Worm (Caenorhabditis elegans): Measurements from ENCODE around the gene tsp-2.

tsp-2 gene

ce11 chrIII:8227511-8227910 is 10.2 kb downstream of the tsp-2 start, which contains the start of gene fbxl-1:
fbxl-1 (plus strand) TSS chrIII:8227830.
- peak; percentile 65 for TF ChIP-seq ets-4 (GFP tag; optimal IDR thresholded peaks at IDR 0.05)
- TF ChIP-seq tbp1 (GFP tag; optimal IDR thresholded peaks at IDR 0.05) = peak; percentile 53
- peak; percentile 55 for TF ChIP-seq lin-54 (GFP tag; optimal IDR thresholded peaks at IDR 0.05)
- TF ChIP-seq tlf-1 (GFP tag; optimal IDR thresholded peaks at IDR 0.05) = peak; percentile 25
- peak; percentile 44; the same call in 1 of the 2 replicates for TF ChIP-seq Y67H2A.10 (GFP tag; conservative IDR thresholded peaks at IDR 0.05)
- peak; percentile 41 for TF ChIP-seq ZK185.1 (tag; optimal IDR thresholded peaks at IDR 0.05; ENCODE audit: poor library complexity, severe bottlenecking)
- TF ChIP-seq egrh-3 (GFP tag; IDR thresholded peaks at IDR 0.05) = peak; percentile 35; the same call in 1 of the 2 replicates
- TF ChIP-seq B0336.3 (GFP tag; IDR thresholded peaks at IDR 0.05) = no peak; the same call in none of the 2 replicates
- no peak for TF ChIP-seq F10E7.11 (tag; optimal IDR thresholded peaks at IDR 0.05)
- peak; percentile 93 for TF ChIP-seq attf-5 (GFP tag; optimal IDR thresholded peaks at IDR 0.05)
- peak; percentile 83 for TF ChIP-seq dox-1 (GFP tag; IDR thresholded peaks at IDR 0.05)
- peak; percentile 45 for TF ChIP-seq ztf-18 (tag; optimal IDR thresholded peaks at IDR 0.05)
- TF ChIP-seq snpc-4 (GFP tag; optimal IDR thresholded peaks at IDR 0.05) = no peak
- TF ChIP-seq snpc-4 (tag; optimal IDR thresholded peaks at IDR 0.05) = peak; percentile 19 to 56 (median 26)
- no peak for TF ChIP-seq ztf-6 (GFP tag; IDR thresholded peaks at IDR 0.05)
- TF ChIP-seq hmg-20 (GFP tag; IDR thresholded peaks at IDR 0.05) = 0 out of 2 replicates have a peak, but pooled peaks have one; percentile 32
- peak; percentile 29 for TF ChIP-seq F22D6.2 (tag; optimal IDR thresholded peaks at IDR 0.05)
- peak; percentile 57; the same call in 1 of the 2 replicates for TF ChIP-seq cebp-1 (GFP tag; IDR thresholded peaks at IDR 0.05)
- peak; percentile 92 for TF ChIP-seq cebp-1 (tag; optimal IDR thresholded peaks at IDR 0.05)
- 0 out of 2 replicates have a peak, but pooled peaks have one; percentile 30 for TF ChIP-seq ceh-91 (GFP tag; IDR thresholded peaks at IDR 0.05)
- TF ChIP-seq mxl-1 (tag; optimal IDR thresholded peaks at IDR 0.05) = no peak
- TF ChIP-seq attf-3 (GFP tag; conservative IDR thresholded peaks at IDR 0.05) = peak; percentile 76
- TF ChIP-seq nhr-90 (tag; optimal IDR thresholded peaks at IDR 0.05) = peak; percentile 47
- TF ChIP-seq let-607 (tag; optimal IDR thresholded peaks at IDR 0.05) = peak in 1 of 2 experiments; percentile 43
- peak; percentile 85 for TF ChIP-seq nhr-80 (tag; optimal IDR thresholded peaks at IDR 0.05)
- no peak for TF ChIP-seq unc-130 (GFP tag; optimal IDR thresholded peaks at IDR 0.05)
- TF ChIP-seq ceh-100 (GFP tag; IDR thresholded peaks at IDR 0.05) = peak; percentile 42
- TF ChIP-seq somi-1 (GFP tag; optimal IDR thresholded peaks at IDR 0.05) = peak; percentile 63
- TF ChIP-seq mes-4 (tag; optimal IDR thresholded peaks at IDR 0.05) = no peak
- no peak for TF ChIP-seq akir-1 (GFP tag; optimal IDR thresholded peaks at IDR 0.05)
- TF ChIP-seq K12H6.12 (tag; optimal IDR thresholded peaks at IDR 0.05) = peak; percentile 86
- no peak for TF ChIP-seq lin-35 (GFP tag; optimal IDR thresholded peaks at IDR 0.05)
- peak; percentile 68; the same call in 1 of the 2 replicates for TF ChIP-seq pbrm-1 (GFP tag; IDR thresholded peaks at IDR 0.05)
- TF ChIP-seq ceh-27 (GFP tag; optimal IDR thresholded peaks at IDR 0.05) = peak; percentile 61
- TF ChIP-seq gei-17 (GFP tag; optimal IDR thresholded peaks at IDR 0.05) = peak; percentile 37
- TF ChIP-seq madf-6 (GFP tag; IDR thresholded peaks at IDR 0.05) = peak; percentile 27; the same call in 1 of the 2 replicates
- peak; percentile 35 for TF ChIP-seq ztf-22 (GFP tag; optimal IDR thresholded peaks at IDR 0.05)
- no peak for TF ChIP-seq Y95B8A.8 (GFP tag; IDR thresholded peaks at IDR 0.05)
- TF ChIP-seq C06A6.2 (GFP tag; conservative IDR thresholded peaks at IDR 0.05) = peak; percentile 53; the same call in 1 of the 2 replicates
- peak; percentile 63 for TF ChIP-seq lin-40 (tag; optimal IDR thresholded peaks at IDR 0.05)
- no peak for TF ChIP-seq T26A5.8 (tag; optimal IDR thresholded peaks at IDR 0.05)
- peak; percentile 16 for TF ChIP-seq atf-7 (tag; optimal IDR thresholded peaks at IDR 0.05)
- TF ChIP-seq hrde-1 (tag; optimal IDR thresholded peaks at IDR 0.05; ENCODE audit: borderline replicate concordance) = no peak
- peak; percentile 90 for TF ChIP-seq madf-10 (tag; optimal IDR thresholded peaks at IDR 0.05)
- no peak for TF ChIP-seq madf-8 (GFP tag; conservative IDR thresholded peaks at IDR 0.05)
- peak; percentile 58; the same call in 1 of the 2 replicates for TF ChIP-seq egl-44 (GFP tag; IDR thresholded peaks at IDR 0.05)
- TF ChIP-seq nfyb-1 (GFP tag; IDR thresholded peaks at IDR 0.05) = peak; percentile 79; the same call in 1 of the 2 replicates
- peak; percentile 72 for TF ChIP-seq mcd-1 (GFP tag; IDR thresholded peaks at IDR 0.05)

Data from whole organism, young adult.